Fruit fly (Drosophila melanogaster) whole organism, adult: ENCODE measurements around the gene CG18302.

Experiments
- CG1620 ChIP-seq: fragments of 200-800 bp; sonication (Bioruptor generic); optimal IDR thresholded peaks from 2 replicates; lab custom pipeline; 2016; ENCODE audit warnings: missing biosample characterization, missing genetic modification characterization
- CG7045 ChIP-seq: fragments of 200-800 bp; sonication (Bioruptor generic); optimal IDR thresholded peaks from 2 replicates; lab custom pipeline; 2017; ENCODE audit warnings: missing biosample characterization, mild to moderate bottlenecking, missing genetic modification characterization
- Mnt ChIP-seq: fragments of 200-800 bp; sonication (Bioruptor generic); optimal IDR thresholded peaks from 2 replicates; lab custom pipeline; 2016; ENCODE audit warnings: missing biosample characterization, mild to moderate bottlenecking, missing genetic modification characterization
- cnc ChIP-seq, 2 experiments: fragments of >200 bp; optimal IDR thresholded peaks; 2 replicates each; lab custom pipeline; 2017
- kay ChIP-seq: fragments of 200-800 bp; sonication (Bioruptor generic); peaks from one replicate; lab custom pipeline; 2016; ENCODE audit warnings: missing biosample characterization, missing genetic modification characterization, borderline replicate concordance

- peak in 1 of 2 experiments; percentile 80 for TF ChIP-seq cnc (optimal IDR thresholded peaks at IDR 0.05; lab: Kevin White, UChicago)
- TF ChIP-seq CG1620 (GFP tag; lab: Kevin White, UChicago), result no peak
- TF ChIP-seq kay (GFP tag; lab: Kevin White, UChicago), result no peak
- no peak for TF ChIP-seq Mnt (GFP tag; lab: Kevin White, UChicago)
- TF ChIP-seq CG7045 (GFP tag; lab: Kevin White, UChicago), result no peak
Observed at dm6 chr2L:10513837-10514499, 20.2 kb upstream of the CG18302 start.
